Worm (Caenorhabditis elegans) whole organism, L3 larva: Measurements from ENCODE around the gene sri-30.

Source experiments
- ama-1 ChIP-seq: fragments of 150-350 bp; optimal IDR thresholded peaks from 2 replicates; lab custom pipeline; 2018
- fkh-10 ChIP-seq: sonication (generic microtip); optimal IDR thresholded peaks from 2 replicates; lab custom pipeline; 2017; ENCODE audit warnings: missing biosample characterization, missing genetic modification reagents, missing genetic modification characterization
- lin-39 ChIP-seq: fragments of 150-350 bp; optimal IDR thresholded peaks from 2 replicates; lab custom pipeline; 2018; ENCODE audit warnings: missing biosample characterization, missing genetic modification reagents, missing genetic modification characterization
- lsy-12 ChIP-seq: sonication (generic microtip); optimal IDR thresholded peaks from 2 replicates; lab custom pipeline; 2016; ENCODE audit warnings: mild to moderate bottlenecking, missing genetic modification characterization, missing compliant biosample characterization
- nhr-67 ChIP-seq: fragments of 150-350 bp; optimal IDR thresholded peaks from 2 replicates; lab custom pipeline; 2014; ENCODE audit warnings: missing biosample characterization, missing genetic modification characterization
- nhr-77 ChIP-seq: fragments of 150-350 bp; optimal IDR thresholded peaks from 2 replicates; lab custom pipeline; 2014; ENCODE audit warnings: missing biosample characterization, missing genetic modification characterization
- pha-4 ChIP-seq: fragments of 150-350 bp; optimal IDR thresholded peaks from 2 replicates; lab custom pipeline; 2014; ENCODE audit warnings: missing biosample characterization, missing genetic modification reagents, missing genetic modification characterization

DNA sequence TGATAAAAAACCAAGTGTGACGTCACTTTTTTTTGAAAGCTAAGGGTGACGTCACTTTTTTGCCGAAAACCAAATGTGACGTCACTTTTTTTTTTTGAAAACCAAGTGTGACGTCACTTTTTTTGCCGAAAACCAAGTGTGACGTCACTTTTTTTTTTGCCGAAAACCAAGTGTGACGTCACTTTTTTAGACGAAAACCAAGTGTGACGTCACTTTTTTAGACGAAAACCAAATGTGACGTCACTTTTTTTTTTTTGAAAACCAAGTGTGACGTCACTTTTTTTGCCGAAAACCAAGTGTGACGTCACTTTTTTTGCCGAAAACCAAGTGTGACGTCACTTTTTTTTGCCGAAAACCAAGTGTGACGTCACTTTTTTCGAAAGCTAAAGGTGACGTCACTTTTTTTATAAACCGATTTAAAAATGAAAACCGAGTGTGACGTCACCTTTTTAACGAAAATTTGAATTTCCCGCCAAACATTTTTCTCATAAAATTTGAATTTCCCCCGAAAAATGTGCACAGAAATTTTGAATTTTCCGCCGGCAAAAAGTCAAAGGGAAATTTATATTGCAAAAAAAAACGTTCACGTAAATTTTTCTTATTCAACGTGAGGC lies 48.0 kb upstream of the sri-30 start:
- TF ChIP-seq nhr-67 (tag; lab: Kevin White, UChicago) (no peak), lin-39 (tag; lab: Kevin White, UChicago) (no peak), lsy-12 (tag; lab: Kevin White, UChicago) (no peak), nhr-77 (tag; lab: Kevin White, UChicago) (no peak), pha-4 (no peak), ama-1 (lab: Kevin White, UChicago) (no peak), fkh-10 (GFP tag; lab: Kevin White, UChicago) (no peak)
